Worm (Caenorhabditis elegans) whole organism, early embryonic: ENCODE results near the gene C01G6.4.

Experiments used
- ama-1 ChIP-seq: fragments of 150-350 bp; optimal IDR thresholded peaks from 2 replicates; lab custom pipeline; 2014
- sea-1 ChIP-seq: fragments of 200-800 bp; sonication (Bioruptor generic); conservative IDR thresholded peaks from 2 replicates; pipeline ENCODE4 v1.3.6; 2022; ENCODE audit warnings: missing genetic modification characterization, missing compliant biosample characterization

DNA sequence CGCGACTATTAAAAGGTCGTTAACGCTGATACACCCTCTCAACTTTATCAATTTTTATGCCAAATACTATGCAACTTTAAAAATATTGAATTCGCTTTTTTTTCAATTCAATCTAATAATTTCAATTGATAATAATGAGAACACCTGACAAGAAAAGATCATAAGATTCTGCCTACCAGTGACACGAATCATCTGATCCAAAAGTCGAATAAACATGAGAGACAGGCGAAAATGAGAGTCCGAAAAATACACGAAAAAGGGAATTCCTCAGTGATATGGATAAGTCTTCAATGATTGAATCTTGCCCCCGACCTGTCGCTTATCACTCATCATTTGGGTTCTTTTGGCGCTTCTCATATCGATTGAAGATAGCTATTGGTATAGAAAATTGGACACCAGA is 31.2 kb downstream of the C01G6.4 start:
- TF ChIP-seq sea-1 (no peak), ama-1 (no peak)
